Fruit fly (Drosophila melanogaster): ENCODE results near the gene CG11178.

Gene CG11178

dm6 chrX:13630290-13630900 lies 24.9 kb downstream of the CG11178 start (continued):
- no peak for TF ChIP-seq fd59A (GFP tag; optimal IDR thresholded peaks at IDR 0.05)
- no peak for TF ChIP-seq CG6276 (GFP tag; optimal IDR thresholded peaks at IDR 0.05)
- TF ChIP-seq dsx (GFP tag; optimal IDR thresholded peaks at IDR 0.05; ENCODE audit: poor library complexity, severe bottlenecking): no peak
- no peak for TF ChIP-seq CG16779 (tag; optimal IDR thresholded peaks at IDR 0.05)
- peak; percentile 17 for TF ChIP-seq CG8319 (GFP tag; optimal IDR thresholded peaks at IDR 0.05)
- no peak for TF ChIP-seq CG3032 (tag; optimal IDR thresholded peaks at IDR 0.05)
- peak; percentile 52 for TF ChIP-seq eg (GFP tag; IDR thresholded peaks at IDR 0.05)
- TF ChIP-seq Met (GFP tag; optimal IDR thresholded peaks at IDR 0.05): peak; percentile 51
- no peak for TF ChIP-seq Ets96B (tag; optimal IDR thresholded peaks at IDR 0.05)
- TF ChIP-seq topi (GFP tag; optimal IDR thresholded peaks at IDR 0.05): peak; percentile 65
- no peak for TF ChIP-seq CG4318 (GFP tag; optimal IDR thresholded peaks at IDR 0.05)
- no peak for TF ChIP-seq CG7368 (GFP tag; optimal IDR thresholded peaks at IDR 0.05)
- TF ChIP-seq CG15336 (GFP tag; IDR thresholded peaks at IDR 0.05): peak; percentile 49; the same call in 1 of the 2 replicates
- peak; percentile 30 for TF ChIP-seq Sox14 (GFP tag; optimal IDR thresholded peaks at IDR 0.05)
- peak; percentile 31 for TF ChIP-seq acj6 (GFP tag; optimal IDR thresholded peaks at IDR 0.05)
- peak; percentile 54 for TF ChIP-seq pdm3 (GFP tag; optimal IDR thresholded peaks at IDR 0.05)
- TF ChIP-seq ss (GFP tag; optimal IDR thresholded peaks at IDR 0.05): no peak
- peak; percentile 10 for TF ChIP-seq net (GFP tag; optimal IDR thresholded peaks at IDR 0.05)
- peak; percentile 78 for TF ChIP-seq Eip78C (GFP tag)
- no peak for TF ChIP-seq Eip93F (GFP tag; optimal IDR thresholded peaks at IDR 0.05)
- no peak for TF ChIP-seq Blimp-1 (GFP tag; optimal IDR thresholded peaks at IDR 0.05)
- TF ChIP-seq fd85E (GFP tag; optimal IDR thresholded peaks at IDR 0.05): no peak
- no peak for TF ChIP-seq CG11902 (GFP tag; optimal IDR thresholded peaks at IDR 0.05)

dm6 chrX:13632606-13633005 lies 27.1 kb downstream of the CG11178 start:
- peak; percentile 78 for TF ChIP-seq fkh (GFP tag; optimal IDR thresholded peaks at IDR 0.05)
- TF ChIP-seq Hr39 (GFP tag; optimal IDR thresholded peaks at IDR 0.05): no peak

dm6 chrX:13633298-13633891 lies 27.9 kb downstream of the CG11178 start:
- TF ChIP-seq CG10631 (GFP tag; optimal IDR thresholded peaks at IDR 0.05): no peak
- no peak for TF ChIP-seq pdm3 (GFP tag; optimal IDR thresholded peaks at IDR 0.05)
- no peak for TF ChIP-seq Ets21C (GFP tag; optimal IDR thresholded peaks at IDR 0.05)
- TF ChIP-seq CG34406 (GFP tag; optimal IDR thresholded peaks at IDR 0.05): no peak
- no peak for TF ChIP-seq OdsH (GFP tag; optimal IDR thresholded peaks at IDR 0.05)
- no peak for TF ChIP-seq Gug (GFP tag; IDR thresholded peaks at IDR 0.05)
- TF ChIP-seq fkh (GFP tag; optimal IDR thresholded peaks at IDR 0.05): peak; percentile 35
- TF ChIP-seq CG11902 (GFP tag; optimal IDR thresholded peaks at IDR 0.05): no peak

dm6 chrX:13634254-13634999 lies 28.9 kb downstream of the CG11178 start:
- TF ChIP-seq fd59A (GFP tag; optimal IDR thresholded peaks at IDR 0.05) (no peak), CG3919 (GFP tag; optimal IDR thresholded peaks at IDR 0.05) (peak; percentile 8), salr (GFP tag; optimal IDR thresholded peaks at IDR 0.05) (peak in 1 of 2 experiments; percentile 33), Eip75B (GFP tag; optimal IDR thresholded peaks at IDR 0.05) (peak; percentile 47), CG32006 (GFP tag; optimal IDR thresholded peaks at IDR 0.05) (peak; percentile 50), Sox15 (GFP tag; optimal IDR thresholded peaks at IDR 0.05) (peak; percentile 16), spab (GFP tag; optimal IDR thresholded peaks at IDR 0.05) (no peak), Hr4 (GFP tag; optimal IDR thresholded peaks at IDR 0.05) (peak; percentile 52), CG9139 (GFP tag; optimal IDR thresholded peaks at IDR 0.05) (no peak), lz (GFP tag; optimal IDR thresholded peaks at IDR 0.05) (peak; percentile 39), vri (GFP tag; optimal IDR thresholded peaks at IDR 0.05) (peak; percentile 63), Met (GFP tag; optimal IDR thresholded peaks at IDR 0.05) (peak; percentile 70), Hr39 (GFP tag; optimal IDR thresholded peaks at IDR 0.05) (peak; percentile 52), svp (GFP tag) (peak; percentile 94), CG3032 (tag; optimal IDR thresholded peaks at IDR 0.05) (no peak), Smox (GFP tag; optimal IDR thresholded peaks at IDR 0.05) (peak; percentile 24), CG11294 (GFP tag; IDR thresholded peaks at IDR 0.05) (no peak; the same call in 1 of the 2 replicates), acj6 (GFP tag; optimal IDR thresholded peaks at IDR 0.05) (peak; percentile 14), net (GFP tag; optimal IDR thresholded peaks at IDR 0.05) (no peak), cyc (GFP tag; optimal IDR thresholded peaks at IDR 0.05) (peak; percentile 46), CG7368 (GFP tag; optimal IDR thresholded peaks at IDR 0.05) (no peak), eg (GFP tag; IDR thresholded peaks at IDR 0.05) (no peak)
